Worm (Caenorhabditis elegans) whole organism, mixed stage, embryonic: ENCODE data around the gene srab-23.

Source experiments
- blmp-1 ChIP-seq: fragments of 150-350 bp; optimal IDR thresholded peaks from 2 replicates; lab custom pipeline; 2014; ENCODE audit warnings: missing biosample characterization, missing genetic modification characterization
- lin-32 ChIP-seq: fragments of 200-800 bp; sonication (Bioruptor generic); optimal IDR thresholded peaks from 2 replicates; lab custom pipeline; 2018; ENCODE audit warnings: mild to moderate bottlenecking, missing genetic modification characterization, missing compliant biosample characterization
- lsy-2 ChIP-seq: fragments of 150-350 bp; optimal IDR thresholded peaks from 2 replicates; lab custom pipeline; 2014; ENCODE audit warnings: missing biosample characterization, missing genetic modification characterization
- snpc-4 ChIP-seq: fragments of 150-350 bp; optimal IDR thresholded peaks from 2 replicates; lab custom pipeline; 2014; ENCODE audit warnings: missing biosample characterization, missing genetic modification characterization
- unc-39 ChIP-seq: fragments of 150-350 bp; optimal IDR thresholded peaks from 2 replicates; lab custom pipeline; 2014; ENCODE audit warnings: missing biosample characterization, missing genetic modification characterization
- ztf-11 ChIP-seq: fragments of 150-350 bp; optimal IDR thresholded peaks from 2 replicates; lab custom pipeline; 2014; ENCODE audit warnings: missing biosample characterization, missing genetic modification characterization

DNA sequence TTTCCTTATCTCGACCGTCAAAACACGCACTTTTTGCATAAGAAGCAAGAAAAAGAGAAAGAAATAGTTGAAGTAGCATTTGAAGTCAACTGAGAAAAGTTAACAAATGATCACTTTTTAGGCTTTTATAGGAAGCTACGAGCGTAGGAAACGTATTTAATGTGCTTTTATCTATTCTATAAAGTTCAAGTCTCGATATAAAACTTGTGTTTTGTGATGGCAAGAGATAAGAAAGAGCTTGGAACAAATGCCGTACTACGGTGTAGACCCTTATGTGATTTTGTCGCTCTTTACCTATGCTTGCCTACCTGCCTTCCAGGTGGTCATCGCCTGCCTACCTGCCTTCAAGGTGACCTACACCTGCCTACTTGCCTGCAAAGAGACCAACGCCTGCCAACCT, 31.2 kb downstream of the srab-23 start, which contains the start of gene clec-206:
- TF ChIP-seq ztf-11 (tag; lab: Kevin White, UChicago) (no peak), unc-39 (no peak), blmp-1 (tag; lab: Kevin White, UChicago) (no peak), snpc-4 (tag; lab: Kevin White, UChicago) (no peak), lin-32 (no peak), lsy-2 (tag; lab: Kevin White, UChicago) (no peak)
